Worm (Caenorhabditis elegans) whole organism, L4 larva: ENCODE results near the gene gipc-1.
A peak's percentile ranks its signal among the peaks of the same experiment; 100 is the strongest.

Experiments
- D1046.2 ChIP-seq: fragments of 200-800 bp; sonication (Bioruptor generic); IDR thresholded peaks from 2 replicates; pipeline ENCODE4 v1.3.6; 2022; ENCODE audit warnings: missing genetic modification characterization, missing compliant biosample characterization
- F49E8.2 ChIP-seq: sonication (generic microtip); optimal IDR thresholded peaks from 2 replicates; lab custom pipeline; 2016; ENCODE audit warnings: missing compliant biosample characterization, mild to moderate bottlenecking, missing genetic modification characterization, borderline replicate concordance
- Y75B8A.6 ChIP-seq: fragments of 200-800 bp; sonication (Bioruptor generic); IDR thresholded peaks from 2 replicates; pipeline ENCODE4 v1.3.6; 2022; ENCODE audit warnings: missing genetic modification reagents, missing genetic modification characterization, missing compliant biosample characterization
- aha-1 ChIP-seq: fragments of 150-350 bp; peaks from one replicate; lab custom pipeline; 2014; ENCODE audit warnings: missing biosample characterization, missing genetic modification characterization
- arid-1 ChIP-seq: fragments of 200-800 bp; sonication (Bioruptor generic); conservative IDR thresholded peaks from 2 replicates; pipeline ENCODE4 v1.3.6; 2022; ENCODE audit warnings: missing genetic modification reagents, missing genetic modification characterization, missing compliant biosample characterization
- ceh-44 ChIP-seq: fragments of 200-800 bp; sonication (Bioruptor generic); IDR thresholded peaks from 2 replicates; pipeline ENCODE4 v1.3.6; 2022; ENCODE audit warnings: missing genetic modification reagents, missing genetic modification characterization, missing compliant biosample characterization
- ceh-82 ChIP-seq: sonication (generic microtip); optimal IDR thresholded peaks from 2 replicates; lab custom pipeline; 2017; ENCODE audit warnings: missing biosample characterization, missing genetic modification characterization
- ctbp-1 ChIP-seq: fragments of 200-800 bp; sonication (Bioruptor generic); IDR thresholded peaks from 2 replicates; pipeline ENCODE4 v1.3.6; 2022; ENCODE audit warnings: missing genetic modification reagents, missing genetic modification characterization, missing compliant biosample characterization
- daf-16 ChIP-seq, 3 experiments: sonication (generic microtip); optimal IDR thresholded peaks; 2 replicates each; lab custom pipeline; 2016 to 2017; ENCODE audit warnings: missing genetic modification characterization in 3 of 3, missing genetic modification reagents in 3 of 3, mild to moderate bottlenecking in 2 of 3, missing compliant biosample characterization in 2 of 3, missing biosample characterization in 1 of 3, moderate library complexity in 1 of 3
- dmd-6 ChIP-seq: fragments of 200-800 bp; sonication (Bioruptor generic); IDR thresholded peaks from 2 replicates; pipeline ENCODE4 v1.3.6; 2022; ENCODE audit warnings: missing genetic modification reagents, missing genetic modification characterization, missing compliant biosample characterization
- dpl-1 ChIP-seq: fragments of 150-350 bp; optimal IDR thresholded peaks from 2 replicates; lab custom pipeline; 2014; ENCODE audit warnings: missing biosample characterization, missing genetic modification reagents, missing genetic modification characterization
- egl-27 ChIP-seq: sonication (generic microtip); optimal IDR thresholded peaks from 3 replicates; lab custom pipeline; 2017; ENCODE audit warnings: missing biosample characterization, missing genetic modification reagents, missing genetic modification characterization
- egl-43 ChIP-seq: fragments of 200-800 bp; sonication (Bioruptor generic); IDR thresholded peaks from 2 replicates; pipeline ENCODE4 v1.3.6; 2022; ENCODE audit warnings: missing genetic modification reagents, missing genetic modification characterization, missing compliant biosample characterization
- hif-1 ChIP-seq, 2 experiments: sonication (generic microtip); optimal IDR thresholded peaks; 2 replicates each; lab custom pipeline; 2016 to 2017; ENCODE audit warnings: missing compliant biosample characterization in 2 of 2, missing genetic modification characterization in 2 of 2, missing genetic modification reagents in 2 of 2, missing genotype in 2 of 2, mild to moderate bottlenecking in 1 of 2
- hlh-11 ChIP-seq: fragments of 200-800 bp; sonication (Bioruptor generic); optimal IDR thresholded peaks from 2 replicates; lab custom pipeline; 2018; ENCODE audit warnings: mild to moderate bottlenecking, missing genetic modification characterization, missing compliant biosample characterization
- hlh-30 ChIP-seq: sonication (generic microtip); optimal IDR thresholded peaks from 2 replicates; lab custom pipeline; 2017; ENCODE audit warnings: antibody characterized with exemption, mild to moderate bottlenecking, missing genetic modification characterization, missing compliant biosample characterization; ENCODE audit not compliant: insufficient read depth
- jun-1 ChIP-seq: fragments of 150-350 bp; optimal IDR thresholded peaks from 2 replicates; lab custom pipeline; 2014; ENCODE audit warnings: missing biosample characterization, missing genetic modification reagents, missing genetic modification characterization
- lin-29 ChIP-seq: fragments of 200-800 bp; sonication (Bioruptor generic); IDR thresholded peaks from 2 replicates; pipeline ENCODE4 v1.3.6; 2022; ENCODE audit warnings: missing genetic modification reagents, missing genetic modification characterization, missing compliant biosample characterization
- lsy-2 ChIP-seq, 2 experiments: fragments of 150-350 bp in 1 of 2; sonication (generic microtip) in 1 of 2; optimal IDR thresholded peaks; 2 replicates each; lab custom pipeline; 2014 to 2017; ENCODE audit warnings: missing biosample characterization in 2 of 2, missing genetic modification characterization in 2 of 2
- madf-5 ChIP-seq, 2 experiments: fragments of 200-800 bp; sonication (Bioruptor generic); IDR thresholded peaks; 2 replicates each; pipeline ENCODE4 v1.3.6; 2022; ENCODE audit warnings: missing compliant biosample characterization in 2 of 2, missing genetic modification characterization in 2 of 2
- madf-9 ChIP-seq: fragments of 200-800 bp; sonication (Bioruptor generic); conservative IDR thresholded peaks from 2 replicates; pipeline ENCODE4 v1.3.6; 2022; ENCODE audit warnings: missing genetic modification reagents, missing genetic modification characterization, missing compliant biosample characterization
- mdl-1 ChIP-seq, 2 experiments: fragments of 150-350 bp in 1 of 2; sonication (generic microtip) in 1 of 2; optimal IDR thresholded peaks; 2 replicates each; lab custom pipeline; 2014 to 2017; ENCODE audit warnings: missing biosample characterization in 2 of 2, missing genetic modification characterization in 2 of 2
- mdt-29 ChIP-seq: fragments of 200-800 bp; sonication (Bioruptor generic); IDR thresholded peaks from 2 replicates; pipeline ENCODE4 v1.3.6; 2022; ENCODE audit warnings: missing genetic modification reagents, missing genetic modification characterization, missing compliant biosample characterization
- mes-2 ChIP-seq: sonication (generic microtip); optimal IDR thresholded peaks from 2 replicates; lab custom pipeline; 2016; ENCODE audit warnings: missing genotype, mild to moderate bottlenecking, missing genetic modification characterization, missing compliant biosample characterization; ENCODE audit not compliant: poor library complexity, severe bottlenecking
- nhr-237 ChIP-seq: sonication (generic microtip); optimal IDR thresholded peaks from 2 replicates; lab custom pipeline; 2017; ENCODE audit warnings: missing biosample characterization, missing genetic modification characterization
- nhr-25 ChIP-seq: sonication (generic microtip); optimal IDR thresholded peaks from 2 replicates; lab custom pipeline; 2017; ENCODE audit warnings: missing genetic modification characterization, mild to moderate bottlenecking, missing compliant biosample characterization, antibody characterized with exemption, moderate library complexity, borderline replicate concordance; ENCODE audit not compliant: insufficient read depth
- nhr-42 ChIP-seq: fragments of 200-800 bp; sonication (Bioruptor generic); IDR thresholded peaks from 2 replicates; pipeline ENCODE4 v1.3.6; 2022; ENCODE audit warnings: missing genetic modification characterization, missing compliant biosample characterization
- php-3 ChIP-seq: fragments of 200-800 bp; sonication (Bioruptor generic); IDR thresholded peaks from 2 replicates; pipeline ENCODE4 v1.3.6; 2022; ENCODE audit warnings: missing genetic modification reagents, missing genetic modification characterization, missing compliant biosample characterization
- rbr-2 ChIP-seq: sonication (generic microtip); optimal IDR thresholded peaks from 2 replicates; lab custom pipeline; 2016; ENCODE audit warnings: missing genotype, missing genetic modification characterization, missing compliant biosample characterization
- saeg-2 ChIP-seq: fragments of 200-800 bp; sonication (Bioruptor generic); IDR thresholded peaks from 2 replicates; pipeline ENCODE4 v1.3.6; 2022; ENCODE audit warnings: missing genetic modification reagents, missing genetic modification characterization, missing compliant biosample characterization
- sdz-12 ChIP-seq: fragments of 200-800 bp; sonication (Bioruptor generic); optimal IDR thresholded peaks from 2 replicates; lab custom pipeline; 2018; ENCODE audit warnings: mild to moderate bottlenecking, missing genetic modification characterization, missing compliant biosample characterization
- skn-1 ChIP-seq: fragments of 150-350 bp; optimal IDR thresholded peaks from 2 replicates; lab custom pipeline; 2014; ENCODE audit warnings: missing biosample characterization, missing genetic modification characterization
- spr-3 ChIP-seq: fragments of 200-800 bp; sonication (Bioruptor generic); optimal IDR thresholded peaks from 2 replicates; lab custom pipeline; 2018; ENCODE audit warnings: mild to moderate bottlenecking, missing genetic modification characterization, missing compliant biosample characterization
- tag-97 ChIP-seq: fragments of 200-800 bp; sonication (Bioruptor generic); IDR thresholded peaks from 2 replicates; pipeline ENCODE4 v1.3.6; 2022; ENCODE audit warnings: missing genetic modification characterization, missing compliant biosample characterization
- tra-1 ChIP-seq: fragments of 200-800 bp; sonication (Bioruptor generic); IDR thresholded peaks from 2 replicates; pipeline ENCODE4 v1.3.6; 2022; ENCODE audit warnings: missing genetic modification reagents, missing genetic modification characterization, missing compliant biosample characterization
- unc-62 ChIP-seq, 3 experiments: fragments of 150-350 bp in 1 of 3; sonication (generic microtip); optimal IDR thresholded peaks in 2 of 3; peaks in 1 of 3; 1 replicate in 1 of 3; 2 replicates in 2 of 3; lab custom pipeline; 2014 to 2017; ENCODE audit warnings: missing biosample characterization in 3 of 3, missing genetic modification characterization in 3 of 3, missing genetic modification reagents in 3 of 3, missing genotype in 1 of 3
- vab-7 ChIP-seq: fragments of 200-800 bp; sonication (Bioruptor generic); IDR thresholded peaks from 2 replicates; pipeline ENCODE4 v1.3.6; 2022; ENCODE audit warnings: missing genetic modification reagents, missing genetic modification characterization, missing compliant biosample characterization
- zfp-2 ChIP-seq: sonication (generic microtip); optimal IDR thresholded peaks from 2 replicates; lab custom pipeline; 2016; ENCODE audit warnings: mild to moderate bottlenecking, missing genetic modification characterization, missing compliant biosample characterization
- zfp-3 ChIP-seq: fragments of 200-800 bp; sonication (Bioruptor generic); conservative IDR thresholded peaks from 2 replicates; pipeline ENCODE4 v1.3.6; 2022; ENCODE audit warnings: missing genetic modification reagents, missing genetic modification characterization, missing compliant biosample characterization

The gipc-1 gene

DNA sequence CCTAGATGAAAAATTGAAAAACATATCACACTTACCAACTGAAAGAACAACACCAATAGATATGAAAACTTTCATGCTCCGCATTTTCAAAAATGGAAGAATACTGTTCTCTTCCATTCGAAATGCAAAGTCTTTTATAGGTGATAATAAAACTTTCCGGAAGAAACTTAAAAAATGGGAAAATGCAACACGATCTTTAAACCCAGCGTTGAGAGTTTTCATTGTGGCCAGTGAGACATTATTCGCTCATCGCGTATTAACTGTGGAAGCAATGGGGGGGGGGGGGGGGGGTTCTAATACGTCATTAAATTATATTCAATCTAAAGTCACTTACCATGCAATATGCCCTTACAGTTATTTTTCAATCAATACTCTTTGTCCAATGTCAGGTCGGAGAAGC, 26.3 kb upstream of the gipc-1 start, which contains the start of the genes clec-157 and fkh-5:
Gene clec-157 (minus strand): TSS at position 101 of the 400 bp plus-strand sequence.
Gene fkh-5 (plus strand): TSS at position 336 of the 400 bp plus-strand sequence.
- no peak for TF ChIP-seq jun-1
- TF ChIP-seq madf-5 (GFP tag; IDR thresholded peaks at IDR 0.05; lab: Robert Waterston, UW), result no peak
- no peak for TF ChIP-seq madf-9 (GFP tag; lab: Robert Waterston, UW)
- peak in 1 of 2 experiments; percentile 63 for TF ChIP-seq unc-62 (GFP tag; optimal IDR thresholded peaks at IDR 0.05 in 1 of 2; lab: Kevin White, UChicago)
- no peak for TF ChIP-seq unc-62 (tag; optimal IDR thresholded peaks at IDR 0.05; lab: Kevin White, UChicago)
- TF ChIP-seq dpl-1, result no peak
- no peak for TF ChIP-seq arid-1
- TF ChIP-seq nhr-42, result no peak
- TF ChIP-seq saeg-2 (GFP tag; lab: Robert Waterston, UW), result no peak

DNA sequence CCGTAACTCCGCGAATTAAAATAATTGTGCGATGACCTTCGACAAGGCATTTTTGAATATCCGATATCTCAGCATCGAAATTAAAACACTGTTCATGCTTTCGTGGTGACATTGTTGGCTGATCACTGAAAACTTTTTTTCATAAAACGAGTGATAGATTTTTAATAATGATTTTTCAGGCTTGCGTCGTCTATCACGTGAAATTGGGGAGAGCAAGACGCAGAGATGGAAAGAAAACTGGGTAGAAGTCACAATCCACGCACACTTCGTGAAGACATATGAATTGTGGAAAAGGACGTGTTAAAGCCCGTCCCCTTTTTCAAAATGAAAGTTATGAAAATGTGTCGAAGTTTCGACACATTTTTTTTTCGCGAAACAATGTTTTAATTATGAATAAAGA, 20.8 kb upstream of the gipc-1 start, which contains the start of gene nonu-1:
Gene nonu-1 (minus strand): TSS at position 169 of the 400 bp plus-strand sequence.
- TF ChIP-seq rbr-2 (tag; lab: Kevin White, UChicago) (no peak), dmd-6 (GFP tag; lab: Robert Waterston, UW) (peak; percentile 11; the same call in 1 of the 2 replicates), hlh-30 (tag; lab: Kevin White, UChicago) (peak; percentile 86), aha-1 (tag; lab: Kevin White, UChicago) (peak; percentile 64)

DNA sequence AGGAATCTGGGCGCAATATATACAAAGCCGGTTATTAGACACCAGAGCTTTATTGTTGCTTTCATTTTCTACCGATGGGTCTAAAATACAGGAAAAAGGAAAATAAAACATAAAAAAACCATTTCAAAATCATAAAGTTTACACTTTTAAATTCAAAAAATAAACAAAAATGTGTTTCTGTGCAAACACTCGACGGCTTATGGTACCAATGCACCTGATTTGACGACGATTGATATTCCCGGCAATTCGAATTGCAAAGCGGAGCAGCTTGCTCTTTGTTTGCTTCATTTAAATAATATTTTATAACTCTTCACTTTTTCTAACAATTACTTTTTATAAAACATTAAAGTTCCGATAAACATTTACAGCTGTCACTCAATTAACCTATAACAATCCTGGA, 20.4 kb upstream of the gipc-1 start, which contains the start of gene F26A1.1:
Gene F26A1.1 (plus strand): TSS at position 369 of the 400 bp plus-strand sequence.
- no peak for TF ChIP-seq ctbp-1
- no peak for TF ChIP-seq php-3 (GFP tag; lab: Robert Waterston, UW)
- peak; percentile 50 for TF ChIP-seq mes-2 (tag; lab: Kevin White, UChicago)
- TF ChIP-seq egl-27 (tag; lab: Kevin White, UChicago), result no peak
- TF ChIP-seq hif-1 (tag; optimal IDR thresholded peaks at IDR 0.05; lab: Kevin White, UChicago), result no peak
- no peak for TF ChIP-seq zfp-3 (GFP tag; lab: Robert Waterston, UW)
- no peak for TF ChIP-seq lin-29 (GFP tag; lab: Robert Waterston, UW)
- TF ChIP-seq lsy-2 (tag; optimal IDR thresholded peaks at IDR 0.05; lab: Kevin White, UChicago), result peak in 1 of 2 experiments; percentile 63
- no peak for TF ChIP-seq nhr-25 (tag; lab: Kevin White, UChicago)
- TF ChIP-seq nhr-42, result no peak
- no peak for TF ChIP-seq zfp-2 (tag; lab: Kevin White, UChicago)
- no peak for TF ChIP-seq mdl-1 (tag; optimal IDR thresholded peaks at IDR 0.05; lab: Kevin White, UChicago)
- no peak for TF ChIP-seq madf-9 (GFP tag; lab: Robert Waterston, UW)
- TF ChIP-seq dpl-1, result peak; percentile 70
- TF ChIP-seq daf-16 (GFP tag; optimal IDR thresholded peaks at IDR 0.05; lab: Kevin White, UChicago), result no peak
- TF ChIP-seq daf-16 (tag; optimal IDR thresholded peaks at IDR 0.05; lab: Kevin White, UChicago), result peak; percentile 6
- no peak for TF ChIP-seq F49E8.2
- TF ChIP-seq, all 104 proteins: peak for 4

DNA sequence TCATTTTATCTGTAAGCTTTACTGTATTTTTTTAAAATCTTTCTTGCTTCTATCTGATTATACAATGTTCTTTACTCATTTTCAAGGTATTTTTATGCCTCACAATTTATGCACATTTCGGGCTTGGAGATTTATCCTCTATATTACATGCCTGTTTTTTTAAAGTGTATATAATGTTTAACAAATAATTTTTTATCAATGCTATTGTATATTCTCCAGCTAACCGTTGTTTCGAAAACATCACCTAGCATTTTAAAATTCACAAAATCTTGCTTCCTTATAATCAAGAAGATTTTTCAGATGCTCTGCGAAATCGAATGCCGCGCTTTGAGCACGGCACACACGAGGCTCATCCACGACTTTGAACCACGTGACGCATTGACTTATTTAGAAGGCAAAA, 18.6 kb upstream of the gipc-1 start, which contains the start of gene ced-4:
Gene ced-4 (plus strand): TSS at position 301 of the 400 bp plus-strand sequence.
- TF ChIP-seq mdt-29 (GFP tag; lab: Robert Waterston, UW) (no peak), aha-1 (tag; lab: Kevin White, UChicago) (peak; percentile 75)

DNA sequence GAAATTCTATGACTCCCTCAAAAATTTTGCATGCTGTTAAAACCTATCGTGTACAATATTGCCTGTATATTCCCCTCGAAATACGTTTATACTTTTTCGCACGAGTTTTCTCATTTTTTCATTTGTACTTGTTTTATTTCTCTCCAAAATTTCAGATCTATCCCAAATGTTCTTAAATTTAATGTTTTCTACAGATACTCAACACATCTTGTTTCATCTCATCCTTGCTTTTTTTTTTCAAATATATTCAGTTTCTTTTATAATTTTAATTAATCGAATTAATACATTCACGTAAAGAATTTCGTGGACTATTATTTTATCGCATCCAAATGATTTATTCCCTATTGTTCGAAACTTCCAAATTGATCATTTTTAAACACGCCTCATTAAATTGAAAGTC, 15.7 kb upstream of the gipc-1 start, which contains the start of gene C35D10.8:
Gene C35D10.8 (plus strand): TSS at position 301 of the 400 bp plus-strand sequence.
- TF ChIP-seq D1046.2, result no peak
- no peak for TF ChIP-seq Y75B8A.6
- TF ChIP-seq vab-7 (GFP tag; lab: Robert Waterston, UW), result no peak
- TF ChIP-seq sdz-12 (GFP tag; lab: Kevin White, UChicago), result no peak
- no peak for TF ChIP-seq nhr-237 (tag; lab: Kevin White, UChicago)
- no peak for TF ChIP-seq madf-5 (GFP tag; IDR thresholded peaks at IDR 0.05; lab: Robert Waterston, UW)
- no peak for TF ChIP-seq hlh-11 (tag; lab: Kevin White, UChicago)
- no peak for TF ChIP-seq lin-29 (GFP tag; lab: Robert Waterston, UW)
- no peak for TF ChIP-seq ceh-44 (GFP tag; lab: Robert Waterston, UW)
- TF ChIP-seq ceh-82 (tag; lab: Kevin White, UChicago), result no peak
- TF ChIP-seq tra-1 (GFP tag; lab: Robert Waterston, UW), result no peak
- no peak for TF ChIP-seq spr-3 (GFP tag; lab: Kevin White, UChicago)
- TF ChIP-seq skn-1 (tag; lab: Kevin White, UChicago), result no peak
- no peak for TF ChIP-seq mdl-1 (tag; optimal IDR thresholded peaks at IDR 0.05; lab: Kevin White, UChicago)
- TF ChIP-seq tag-97 (GFP tag; lab: Robert Waterston, UW), result no peak
- TF ChIP-seq egl-43 (GFP tag; lab: Robert Waterston, UW), result no peak
